Fruit fly (Drosophila melanogaster): ENCODE data around the gene Ip259.
A peak's percentile ranks its signal among the peaks of the same experiment; 100 is the strongest.

Ip259 gene

dm6 chr2L:10413251-10414127 is 5.3 kb downstream of the Ip259 start, which contains the start of the genes CG5355 and Klp31E (continued):
- peak in 1 of 2 experiments; percentile 58 for TF ChIP-seq bsh (GFP tag; optimal IDR thresholded peaks at IDR 0.05)
- peak; percentile 65 for TF ChIP-seq unc-4 (GFP tag; IDR thresholded peaks at IDR 0.05; ENCODE audit: partially characterized antibody)
- TF ChIP-seq Dll (GFP tag; IDR thresholded peaks at IDR 0.05; ENCODE audit: partially characterized antibody): peak; percentile 80
- no peak for TF ChIP-seq B-H2 (GFP tag; optimal IDR thresholded peaks at IDR 0.05)
- peak; percentile 72 for TF ChIP-seq Ets65A (GFP tag)
- TF ChIP-seq Jarid2 (GFP tag; optimal IDR thresholded peaks at IDR 0.05): no peak
- peak; percentile 81 for TF ChIP-seq CG13775 (GFP tag; optimal IDR thresholded peaks at IDR 0.05)
- TF ChIP-seq CG6272 (GFP tag; IDR thresholded peaks at IDR 0.05): no peak; the same call in none of the 2 replicates
- peak; percentile 71 for TF ChIP-seq CG10209 (GFP tag; optimal IDR thresholded peaks at IDR 0.05)
- peak; percentile 50 for TF ChIP-seq Nf-YB (GFP tag; optimal IDR thresholded peaks at IDR 0.05)
- TF ChIP-seq zfh2 (GFP tag; optimal IDR thresholded peaks at IDR 0.05): peak; percentile 56
- no peak for TF ChIP-seq lbe (GFP tag; optimal IDR thresholded peaks at IDR 0.05)
- TF ChIP-seq TFAM (GFP tag; optimal IDR thresholded peaks at IDR 0.05): no peak
- no peak for TF ChIP-seq CG11085 (GFP tag; IDR thresholded peaks at IDR 0.05)
- no peak for TF ChIP-seq CG6254 (GFP tag; optimal IDR thresholded peaks at IDR 0.05)
- no peak for TF ChIP-seq br (optimal IDR thresholded peaks at IDR 0.05)
- no peak for TF ChIP-seq Tbp (GFP tag; optimal IDR thresholded peaks at IDR 0.05)
- TF ChIP-seq Side (GFP tag; optimal IDR thresholded peaks at IDR 0.05): peak; percentile 42
- TF ChIP-seq odd (GFP tag; optimal IDR thresholded peaks at IDR 0.05): peak; percentile 63
- peak; percentile 81 for TF ChIP-seq Scr (GFP tag; IDR thresholded peaks at IDR 0.05; ENCODE audit: partially characterized antibody)
- peak; percentile 61 for TF ChIP-seq CG10654 (GFP tag; optimal IDR thresholded peaks at IDR 0.05)
- 0 out of 2 replicates have a peak, but pooled peaks have one; percentile 44 for TF ChIP-seq ranshi (GFP tag; IDR thresholded peaks at IDR 0.05)
- TF ChIP-seq CG17912 (GFP tag; optimal IDR thresholded peaks at IDR 0.05): no peak
- peak; percentile 20 for TF ChIP-seq NK7.1 (GFP tag; optimal IDR thresholded peaks at IDR 0.05)
- TF ChIP-seq Ets97D (GFP tag; optimal IDR thresholded peaks at IDR 0.05): peak; percentile 15
- peak; percentile 81 for TF ChIP-seq CG2116 (GFP tag; optimal IDR thresholded peaks at IDR 0.05)
- TF ChIP-seq chm (GFP tag; IDR thresholded peaks at IDR 0.05): peak; percentile 34
- TF ChIP-seq CG16813 (GFP tag; IDR thresholded peaks at IDR 0.05; ENCODE audit: partially characterized antibody): peak; percentile 68
- no peak for TF ChIP-seq corto (GFP tag; optimal IDR thresholded peaks at IDR 0.05)
- no peak for TF ChIP-seq Poxn (GFP tag; IDR thresholded peaks at IDR 0.05)
- peak; percentile 49; the same call in 1 of the 3 replicates for TF ChIP-seq CG7357 (GFP tag; IDR thresholded peaks at IDR 0.05)
- 0 out of 2 replicates have a peak, but pooled peaks have one; percentile 7 for TF ChIP-seq Ada2b (GFP tag; IDR thresholded peaks at IDR 0.05)
- peak; percentile 56 for TF ChIP-seq maf-S (GFP tag; optimal IDR thresholded peaks at IDR 0.05)
- TF ChIP-seq unpg (GFP tag; optimal IDR thresholded peaks at IDR 0.05): peak; percentile 48
- peak; percentile 75 for TF ChIP-seq CG18619 (GFP tag; optimal IDR thresholded peaks at IDR 0.05)
- TF ChIP-seq hb (GFP tag; IDR thresholded peaks at IDR 0.05; ENCODE audit: partially characterized antibody): no peak
- TF ChIP-seq ap (GFP tag; IDR thresholded peaks at IDR 0.05): no peak
- peak; percentile 74 for TF ChIP-seq CG9817 (tag; optimal IDR thresholded peaks at IDR 0.05)
- no peak for TF ChIP-seq CG9215 (GFP tag; IDR thresholded peaks at IDR 0.05)
- TF ChIP-seq nom (GFP tag; optimal IDR thresholded peaks at IDR 0.05): peak; percentile 9
- peak; percentile 10 for TF ChIP-seq CG1647 (GFP tag; optimal IDR thresholded peaks at IDR 0.05)
- TF ChIP-seq grau (tag; optimal IDR thresholded peaks at IDR 0.05): peak; percentile 79
- peak; percentile 61; the same call in 2 of the 3 replicates for TF ChIP-seq dysf (GFP tag; IDR thresholded peaks at IDR 0.05)
- peak in 1 of 2 experiments; percentile 40 for TF ChIP-seq Hr51 (GFP tag; optimal IDR thresholded peaks at IDR 0.05)
- TF ChIP-seq Fer2 (tag; optimal IDR thresholded peaks at IDR 0.05): peak; percentile 36
- no peak for TF ChIP-seq lov (optimal IDR thresholded peaks at IDR 0.05)
- no peak for TF ChIP-seq lov (GFP tag; IDR thresholded peaks at IDR 0.05)
- TF ChIP-seq al (GFP tag; IDR thresholded peaks at IDR 0.05): 0 out of 2 replicates have a peak, but pooled peaks have one; percentile 16
